Worm (Caenorhabditis elegans): Measurements from ENCODE around the gene fbxa-62.
"Not testable (repeated sequence)": the region's sequence is repeated elsewhere in the genome, so short reads cannot be mapped to it uniquely, and the experiment has no call there.

fbxa-62 gene

ce11 chrIII:2261353-2261752, 33.8 kb downstream of the fbxa-62 start, which contains the start of gene fbxa-42:
Gene fbxa-42 (minus strand): TSS chrIII:2261453.
- TF ChIP-seq lin-40, B0035.1, mes-4 (tag; optimal IDR thresholded peaks at IDR 0.05): not testable (repeated sequence)

ce11 chrIII:2262942-2263341, 35.4 kb downstream of the fbxa-62 start, which contains the start of gene Y54F10BM.6:
Gene Y54F10BM.6 (plus strand): TSS chrIII:2263242.
- TF ChIP-seq tlf-1 (GFP tag; optimal IDR thresholded peaks at IDR 0.05) (no peak), C06A6.2 (GFP tag; conservative IDR thresholded peaks at IDR 0.05) (no peak), sea-2 (GFP tag; IDR thresholded peaks at IDR 0.05) (no peak), F57C9.4 (tag; optimal IDR thresholded peaks at IDR 0.05) (no peak), madf-8 (GFP tag; conservative IDR thresholded peaks at IDR 0.05) (no peak), atf-7 (tag; optimal IDR thresholded peaks at IDR 0.05) (no peak), Y53G8AR.9 (GFP tag; conservative IDR thresholded peaks at IDR 0.05) (no peak), tbx-9 (tag; optimal IDR thresholded peaks at IDR 0.05; ENCODE audit: borderline replicate concordance) (no peak), nfya-2 (GFP tag; IDR thresholded peaks at IDR 0.05) (no peak), efl-1 (GFP tag; optimal IDR thresholded peaks at IDR 0.05) (no peak), nfya-1 (tag; optimal IDR thresholded peaks at IDR 0.05; ENCODE audit: borderline replicate concordance, insufficient read depth) (no peak), gei-17 (GFP tag; optimal IDR thresholded peaks at IDR 0.05) (no peak), ztf-3 (GFP tag; optimal IDR thresholded peaks at IDR 0.05) (no peak), dpl-1 (GFP tag; optimal IDR thresholded peaks at IDR 0.05) (no peak), F52B5.7 (tag; optimal IDR thresholded peaks at IDR 0.05) (no peak), nhr-120 (GFP tag; IDR thresholded peaks at IDR 0.05) (no peak), athp-1 (tag; optimal IDR thresholded peaks at IDR 0.05) (no peak), D2030.7 (GFP tag; IDR thresholded peaks at IDR 0.05) (no peak)

ce11 chrIII:2265986-2266701, 38.6 kb downstream of the fbxa-62 start, which contains the start of gene fbxa-9:
Gene fbxa-9 (plus strand): TSS chrIII:2266651.
- TF ChIP-seq Y67H2A.10 (GFP tag; conservative IDR thresholded peaks at IDR 0.05) (no peak), gei-17 (GFP tag; optimal IDR thresholded peaks at IDR 0.05) (no peak), madf-8 (GFP tag; conservative IDR thresholded peaks at IDR 0.05) (no peak), snpc-1.3 (tag; optimal IDR thresholded peaks at IDR 0.05; ENCODE audit: insufficient read depth) (no peak), rec-8 (tag; optimal IDR thresholded peaks at IDR 0.05) (no peak), attf-6 (GFP tag; IDR thresholded peaks at IDR 0.05) (no peak), ceh-79 (tag; optimal IDR thresholded peaks at IDR 0.05) (no peak), mel-28 (tag; optimal IDR thresholded peaks at IDR 0.05; ENCODE audit: borderline replicate concordance) (no peak), Y79H2A.3 (GFP tag; conservative IDR thresholded peaks at IDR 0.05) (no peak), madf-6 (GFP tag; IDR thresholded peaks at IDR 0.05) (no peak), cebp-1 (GFP tag; IDR thresholded peaks at IDR 0.05) (no peak), cebp-1 (tag; optimal IDR thresholded peaks at IDR 0.05) (no peak), ztf-18 (tag; optimal IDR thresholded peaks at IDR 0.05) (no peak), bed-1 (GFP tag; IDR thresholded peaks at IDR 0.05) (no peak), ets-4 (GFP tag; optimal IDR thresholded peaks at IDR 0.05) (no peak), ama-1 (optimal IDR thresholded peaks at IDR 0.05) (no peak), ama-1 (GFP tag; optimal IDR thresholded peaks at IDR 0.05) (no peak), C06A6.2 (GFP tag; conservative IDR thresholded peaks at IDR 0.05) (no peak)

Measured in whole organism, young adult.